Fruit fly (Drosophila melanogaster) whole organism, prepupa: ENCODE measurements around the gene gce.
A peak's percentile ranks its signal among the peaks of the same experiment; 100 is the strongest.

Experiments
- Blimp-1 ChIP-seq: fragments of 200-800 bp; sonication (Bioruptor generic); optimal IDR thresholded peaks from 3 replicates; lab custom pipeline; 2017; ENCODE audit warnings: missing biosample characterization, missing genetic modification characterization, mild to moderate bottlenecking, moderate library complexity, missing genetic modification reagents
- CG10631 ChIP-seq: fragments of 200-800 bp; sonication (Bioruptor generic); optimal IDR thresholded peaks from 2 replicates; lab custom pipeline; 2016; ENCODE audit warnings: missing biosample characterization, missing genetic modification characterization
- CG11294 ChIP-seq: fragments of 200-800 bp; sonication (Bioruptor generic); IDR thresholded peaks from 2 replicates; pipeline ENCODE4 v1.3.6; 2022; ENCODE audit warnings: missing biosample characterization, missing genetic modification characterization
- CG11762 ChIP-seq: fragments of 200-800 bp; sonication (Bioruptor generic); optimal IDR thresholded peaks from 3 replicates; lab custom pipeline; 2016; ENCODE audit warnings: missing biosample characterization, missing genetic modification characterization; ENCODE audit not compliant: insufficient read depth
- CG15336 ChIP-seq: fragments of 200-800 bp; sonication (Bioruptor generic); IDR thresholded peaks from 2 replicates; pipeline ENCODE4 v1.3.6; 2022; ENCODE audit warnings: missing biosample characterization, missing genetic modification characterization
- CG16779 ChIP-seq: fragments of 200-800 bp; sonication (Bioruptor generic); optimal IDR thresholded peaks from 3 replicates; lab custom pipeline; 2017; ENCODE audit warnings: missing biosample characterization, mild to moderate bottlenecking, missing genetic modification characterization
- CG34406 ChIP-seq: fragments of 200-800 bp; sonication (Bioruptor generic); optimal IDR thresholded peaks from 3 replicates; lab custom pipeline; 2016; ENCODE audit warnings: missing biosample characterization, missing genetic modification characterization
- CG6163 ChIP-seq: fragments of 200-800 bp; sonication (Bioruptor generic); IDR thresholded peaks from 3 replicates; pipeline ENCODE4 v1.3.6; 2022; ENCODE audit warnings: missing biosample characterization, missing genetic modification characterization
- CG6854 ChIP-seq: fragments of 200-800 bp; sonication (Bioruptor generic); optimal IDR thresholded peaks from 2 replicates; lab custom pipeline; 2017; ENCODE audit warnings: missing biosample characterization, mild to moderate bottlenecking, missing genetic modification characterization
- CG8319 ChIP-seq: fragments of 200-800 bp; sonication (Bioruptor generic); optimal IDR thresholded peaks from 3 replicates; lab custom pipeline; 2016; ENCODE audit warnings: missing biosample characterization, missing genetic modification characterization
- CG8632 ChIP-seq: fragments of 200-800 bp; sonication (Bioruptor generic); optimal IDR thresholded peaks from 3 replicates; lab custom pipeline; 2016; ENCODE audit warnings: missing biosample characterization, missing genetic modification characterization
- CG9139 ChIP-seq: fragments of 200-800 bp; sonication (Bioruptor generic); optimal IDR thresholded peaks from 3 replicates; lab custom pipeline; 2017; ENCODE audit warnings: missing biosample characterization, mild to moderate bottlenecking, missing genetic modification characterization
- Eip75B ChIP-seq: fragments of 200-800 bp; sonication (Bioruptor generic); optimal IDR thresholded peaks from 3 replicates; lab custom pipeline; 2016; ENCODE audit warnings: missing biosample characterization, missing genetic modification characterization
- Eip78C ChIP-seq: fragments of 200-800 bp; sonication (Bioruptor generic); peaks from one replicate; lab custom pipeline; 2016; ENCODE audit warnings: missing biosample characterization, missing genetic modification characterization
- Eip93F ChIP-seq: fragments of 200-800 bp; sonication (Bioruptor generic); optimal IDR thresholded peaks from 2 replicates; lab custom pipeline; 2016; ENCODE audit warnings: missing biosample characterization, mild to moderate bottlenecking, missing genetic modification characterization
- Ets96B ChIP-seq: fragments of 200-800 bp; optimal IDR thresholded peaks from 2 replicates; lab custom pipeline; 2019; ENCODE audit warnings: missing biosample characterization, mild to moderate bottlenecking, missing genetic modification characterization, moderate library complexity
- Gug ChIP-seq: fragments of 200-800 bp; sonication (Bioruptor generic); IDR thresholded peaks from 2 replicates; pipeline ENCODE4 v1.3.6; 2022; ENCODE audit warnings: missing biosample characterization, missing genetic modification characterization
- Hr38 ChIP-seq: sonication (Bioruptor generic); optimal IDR thresholded peaks from 2 replicates; lab custom pipeline; 2016; ENCODE audit warnings: missing biosample characterization, missing genetic modification characterization
- Hr4 ChIP-seq: fragments of 200-800 bp; sonication (Bioruptor generic); optimal IDR thresholded peaks from 3 replicates; lab custom pipeline; 2016; ENCODE audit warnings: missing biosample characterization, missing genetic modification characterization
- Met ChIP-seq: fragments of 200-800 bp; sonication (Bioruptor generic); optimal IDR thresholded peaks from 3 replicates; lab custom pipeline; 2016; ENCODE audit warnings: missing biosample characterization, missing genetic modification characterization
- OdsH ChIP-seq: fragments of 200-800 bp; sonication (Bioruptor generic); optimal IDR thresholded peaks from 3 replicates; lab custom pipeline; 2016; ENCODE audit warnings: missing biosample characterization, missing genetic modification characterization
- Smox ChIP-seq: fragments of 200-800 bp; sonication (Bioruptor generic); optimal IDR thresholded peaks from 3 replicates; lab custom pipeline; 2016; ENCODE audit warnings: missing biosample characterization, missing genetic modification characterization
- Sox102F ChIP-seq: fragments of 200-800 bp; sonication (Bioruptor generic); optimal IDR thresholded peaks from 2 replicates; lab custom pipeline; 2016; ENCODE audit warnings: missing biosample characterization, mild to moderate bottlenecking, missing genetic modification characterization
- Sox15 ChIP-seq: fragments of 200-800 bp; sonication (Bioruptor generic); optimal IDR thresholded peaks from 3 replicates; lab custom pipeline; 2016; ENCODE audit warnings: missing biosample characterization, missing genetic modification characterization
- achi ChIP-seq: fragments of 200-800 bp; sonication (Bioruptor generic); optimal IDR thresholded peaks from 3 replicates; lab custom pipeline; 2016; ENCODE audit warnings: missing biosample characterization, missing genetic modification characterization
- dac ChIP-seq: fragments of 200-800 bp; sonication (Bioruptor generic); optimal IDR thresholded peaks from 2 replicates; lab custom pipeline; 2017; ENCODE audit warnings: missing biosample characterization, mild to moderate bottlenecking, missing genetic modification characterization
- dsx ChIP-seq: fragments of 200-800 bp; optimal IDR thresholded peaks from 3 replicates; lab custom pipeline; 2019; ENCODE audit warnings: missing biosample characterization, mild to moderate bottlenecking, missing genetic modification characterization, moderate library complexity; ENCODE audit not compliant: poor library complexity, severe bottlenecking
- eg ChIP-seq: fragments of 200-800 bp; sonication (Bioruptor generic); IDR thresholded peaks from 3 replicates; pipeline ENCODE4 v1.3.6; 2022; ENCODE audit warnings: missing biosample characterization, missing genetic modification characterization
- esn ChIP-seq: fragments of 200-800 bp; sonication (Bioruptor generic); optimal IDR thresholded peaks from 2 replicates; lab custom pipeline; 2016; ENCODE audit warnings: missing biosample characterization, mild to moderate bottlenecking, missing genetic modification characterization, moderate library complexity
- fd59A ChIP-seq: fragments of 200-800 bp; sonication (Bioruptor generic); optimal IDR thresholded peaks from 2 replicates; lab custom pipeline; 2017; ENCODE audit warnings: missing biosample characterization, mild to moderate bottlenecking, missing genetic modification characterization, missing genetic modification reagents
- fd85E ChIP-seq: fragments of 200-800 bp; sonication (Bioruptor generic); optimal IDR thresholded peaks from 3 replicates; lab custom pipeline; 2016; ENCODE audit warnings: missing biosample characterization, missing genetic modification characterization
- lz ChIP-seq: fragments of 200-800 bp; sonication (Bioruptor generic); optimal IDR thresholded peaks from 3 replicates; lab custom pipeline; 2016; ENCODE audit warnings: missing biosample characterization, missing genetic modification characterization
- pdm3 ChIP-seq: fragments of 200-800 bp; sonication (Bioruptor generic); optimal IDR thresholded peaks from 3 replicates; lab custom pipeline; 2016; ENCODE audit warnings: missing biosample characterization, missing genetic modification characterization
- salr ChIP-seq, 2 experiments: fragments of 200-800 bp; sonication (Bioruptor generic); optimal IDR thresholded peaks; 3 replicates each; lab custom pipeline; 2016 to 2018; ENCODE audit warnings: missing biosample characterization in 2 of 2, missing genetic modification characterization in 2 of 2, mild to moderate bottlenecking in 1 of 2
- spab ChIP-seq: fragments of 200-800 bp; sonication (Bioruptor generic); optimal IDR thresholded peaks from 2 replicates; lab custom pipeline; 2017; ENCODE audit warnings: missing biosample characterization, mild to moderate bottlenecking, missing genetic modification characterization, missing genetic modification reagents
- ss ChIP-seq, 2 experiments: fragments of 200-800 bp; sonication (Bioruptor generic); optimal IDR thresholded peaks; 2 replicates in 1 of 2; 3 replicates in 1 of 2; lab custom pipeline; 2017 to 2018; ENCODE audit warnings: mild to moderate bottlenecking in 2 of 2, missing biosample characterization in 2 of 2, missing genetic modification characterization in 2 of 2, moderate library complexity in 1 of 2
- svp ChIP-seq: fragments of 200-800 bp; sonication (Bioruptor generic); peaks from one replicate; lab custom pipeline; 2016; ENCODE audit warnings: missing biosample characterization, missing genetic modification characterization
- topi ChIP-seq: fragments of 200-800 bp; sonication (Bioruptor generic); optimal IDR thresholded peaks from 3 replicates; lab custom pipeline; 2016; ENCODE audit warnings: missing biosample characterization, missing genetic modification characterization
- vri ChIP-seq: fragments of 200-800 bp; sonication (Bioruptor generic); optimal IDR thresholded peaks from 3 replicates; lab custom pipeline; 2016; ENCODE audit warnings: missing biosample characterization, mild to moderate bottlenecking, missing genetic modification characterization

gce gene

dm6 chrX:15335845-15336453 is 38.4 kb downstream of the gce start (continued):
- TF ChIP-seq vri (GFP tag; lab: Kevin White, UChicago) (peak; percentile 79), CG9139 (no peak), topi (GFP tag; lab: Kevin White, UChicago) (peak; percentile 40), Smox (peak; percentile 22), fd59A (GFP tag; lab: Kevin White, UChicago) (no peak), dsx (GFP tag; lab: Kevin White, UChicago) (no peak), CG6854 (GFP tag; lab: Kevin White, UChicago) (no peak), Hr38 (GFP tag; lab: Kevin White, UChicago) (no peak), dac (GFP tag; lab: Kevin White, UChicago) (no peak), Eip78C (GFP tag; lab: Kevin White, UChicago) (peak; percentile 62), CG8632 (GFP tag; lab: Kevin White, UChicago) (no peak), Ets96B (tag; lab: Kevin White, UChicago) (no peak), CG11762 (GFP tag; lab: Kevin White, UChicago) (no peak), CG6163 (GFP tag; lab: Robert Waterston, UW) (no peak), OdsH (GFP tag; lab: Kevin White, UChicago) (no peak), ss (GFP tag; optimal IDR thresholded peaks at IDR 0.05; lab: Kevin White, UChicago) (no peak), salr (GFP tag; optimal IDR thresholded peaks at IDR 0.05; lab: Kevin White, UChicago) (no peak), CG16779 (tag; lab: Kevin White, UChicago) (no peak), Eip75B (GFP tag; lab: Kevin White, UChicago) (no peak), spab (GFP tag; lab: Kevin White, UChicago) (no peak), CG34406 (GFP tag; lab: Kevin White, UChicago) (no peak), eg (GFP tag; lab: Robert Waterston, UW) (no peak)

dm6 chrX:15342017-15342416 is 44.5 kb downstream of the gce start, which contains the start of gene CG9123:
Gene CG9123, minus strand, starts transcription at chrX:15342117.
- TF ChIP-seq Ets96B (tag; lab: Kevin White, UChicago), result no peak
- no peak for TF ChIP-seq CG11294 (GFP tag; lab: Robert Waterston, UW)
- TF ChIP-seq Blimp-1, result no peak
- TF ChIP-seq CG34406 (GFP tag; lab: Kevin White, UChicago), result no peak
- no peak for TF ChIP-seq lz (GFP tag; lab: Kevin White, UChicago)
- TF ChIP-seq Eip75B (GFP tag; lab: Kevin White, UChicago), result no peak
- TF ChIP-seq pdm3 (GFP tag; lab: Kevin White, UChicago), result no peak
- no peak for TF ChIP-seq esn (GFP tag; lab: Kevin White, UChicago)
- no peak for TF ChIP-seq fd59A (GFP tag; lab: Kevin White, UChicago)

- TF ChIP-seq svp (GFP tag; lab: Kevin White, UChicago) (peak; percentile 34), CG10631 (GFP tag; lab: Kevin White, UChicago) (peak; percentile 27), Ets96B (tag; lab: Kevin White, UChicago) (no peak), CG8319 (no peak), Sox102F (no peak), fd85E (GFP tag; lab: Kevin White, UChicago) (no peak), Smox (no peak), OdsH (GFP tag; lab: Kevin White, UChicago) (peak; percentile 5), topi (GFP tag; lab: Kevin White, UChicago) (no peak), salr (GFP tag; optimal IDR thresholded peaks at IDR 0.05; lab: Kevin White, UChicago) (no peak), vri (GFP tag; lab: Kevin White, UChicago) (no peak), lz (GFP tag; lab: Kevin White, UChicago) (no peak), Hr4 (GFP tag; lab: Kevin White, UChicago) (no peak), CG15336 (no peak), dsx (GFP tag; lab: Kevin White, UChicago) (no peak), achi (no peak), Sox15 (no peak), Hr38 (GFP tag; lab: Kevin White, UChicago) (no peak), Eip78C (GFP tag; lab: Kevin White, UChicago) (no peak), Met (GFP tag; lab: Kevin White, UChicago) (no peak), Eip93F (no peak), Gug (GFP tag; lab: Robert Waterston, UW) (no peak), Eip75B (GFP tag; lab: Kevin White, UChicago) (no peak), CG16779 (tag; lab: Kevin White, UChicago) (no peak), CG6163 (GFP tag; lab: Robert Waterston, UW) (peak; percentile 21; the same call in 1 of the 3 replicates)
Observed at dm6 chrX:15344473-15345331, 47.1 kb downstream of the gce start, which contains the start of the genes CG12608 and Prp5. Gene CG12608, minus strand, starts transcription at chrX:15344625. Gene Prp5, plus strand, starts transcription at chrX:15345169.
